Worm (Caenorhabditis elegans) whole organism, L3 larva: ENCODE measurements around the gene cri-3.

Experiments used
- fos-1 ChIP-seq: fragments of 150-350 bp; optimal IDR thresholded peaks from 2 replicates; lab custom pipeline; 2014; ENCODE audit warnings: missing biosample characterization, missing genetic modification characterization
- mdl-1 ChIP-seq: fragments of 150-350 bp; optimal IDR thresholded peaks from 2 replicates; lab custom pipeline; 2014; ENCODE audit warnings: missing biosample characterization, missing genetic modification characterization
- nhr-25 ChIP-seq: sonication (generic microtip); optimal IDR thresholded peaks from 2 replicates; lab custom pipeline; 2017; ENCODE audit warnings: missing biosample characterization, missing genetic modification characterization
- skn-1 ChIP-seq: fragments of 150-350 bp; optimal IDR thresholded peaks from 2 replicates; lab custom pipeline; 2014; ENCODE audit warnings: missing biosample characterization, missing genetic modification characterization
- zag-1 ChIP-seq: fragments of 150-350 bp; optimal IDR thresholded peaks from 2 replicates; lab custom pipeline; 2014; ENCODE audit warnings: missing biosample characterization, missing genetic modification characterization

ce11 chrIII:3381866-3382265 lies 14.3 kb upstream of the cri-3 start:
- TF ChIP-seq zag-1 (tag; lab: Kevin White, UChicago) (no peak), skn-1 (tag; lab: Kevin White, UChicago) (no peak), nhr-25 (tag; lab: Kevin White, UChicago) (no peak), mdl-1 (tag; lab: Kevin White, UChicago) (no peak), fos-1 (tag; lab: Kevin White, UChicago) (no peak)
